Fruit fly (Drosophila melanogaster): ENCODE measurements around the gene Acp62F.

Acp62F gene

DNA sequence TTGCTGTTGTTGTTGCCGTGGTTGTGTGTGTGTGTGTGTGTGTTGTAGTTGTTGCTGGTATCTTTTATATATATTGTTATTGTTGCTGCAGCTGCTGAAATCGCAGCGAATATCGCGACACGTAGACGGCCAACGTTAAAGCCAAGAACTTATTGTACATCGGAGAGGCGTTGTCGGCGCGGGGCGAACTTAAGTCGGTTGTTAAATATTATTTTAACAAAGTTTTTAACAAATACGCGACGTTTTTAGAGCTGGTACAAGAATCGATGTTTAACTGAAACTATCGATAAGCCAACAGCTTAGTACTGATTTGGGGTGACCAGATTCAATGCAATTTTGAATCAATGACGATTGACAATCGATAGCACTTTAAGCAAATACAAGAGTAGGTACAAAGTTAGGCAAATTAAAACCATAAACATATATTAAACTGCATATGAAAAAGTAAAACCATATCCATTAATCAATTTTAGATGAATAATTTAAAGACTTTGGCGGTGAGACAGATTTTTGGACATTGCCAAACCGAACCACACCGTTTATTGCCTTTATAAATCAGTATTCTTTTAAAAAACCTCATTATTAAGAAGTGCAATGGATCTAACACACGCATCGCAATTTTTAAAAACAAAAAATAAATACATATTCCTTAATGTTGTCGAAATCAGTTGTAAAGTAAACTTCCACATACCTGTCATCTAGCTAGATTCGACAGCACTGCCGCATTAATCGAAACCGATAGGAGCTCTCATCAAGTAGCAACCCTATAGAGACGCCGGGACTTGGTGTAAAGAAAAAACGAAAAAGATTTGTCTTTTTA, 26.9 kb downstream of the Acp62F start, which contains the start of the genes Mrtf and Non2:
TSS of gene Mrtf (minus strand) at position 268 of the 820 bp plus-strand sequence.
TSS of gene Non2 (plus strand) at position 731 of the 820 bp plus-strand sequence.
- peak; percentile 48 for TF ChIP-seq noc (tag; optimal IDR thresholded peaks at IDR 0.05)

DNA sequence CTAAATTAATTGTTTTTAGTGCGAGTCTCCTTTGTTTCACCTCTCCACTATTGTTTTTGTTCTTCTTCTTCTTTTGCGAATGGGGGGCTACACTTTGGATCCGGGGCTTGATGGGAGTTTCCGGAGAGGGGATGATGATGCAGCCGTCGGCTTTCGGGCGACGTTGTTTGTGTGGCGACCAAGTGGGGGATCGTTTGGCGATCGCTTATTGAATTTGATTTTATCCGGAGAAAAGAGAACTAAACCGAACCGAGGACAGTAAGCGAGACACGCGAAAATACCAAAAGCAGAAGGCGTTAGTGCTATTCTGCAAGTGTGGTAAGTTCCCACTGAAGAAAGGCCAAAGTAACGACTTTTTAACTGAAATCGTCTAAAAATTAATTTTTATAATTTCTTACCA, 32.5 kb downstream of the Acp62F start, which contains the start of gene AhcyL1:
TSS of gene AhcyL1 (minus strand) at position 281 of the 400 bp plus-strand sequence.
- TF ChIP-seq noc (tag; optimal IDR thresholded peaks at IDR 0.05), result no peak

DNA sequence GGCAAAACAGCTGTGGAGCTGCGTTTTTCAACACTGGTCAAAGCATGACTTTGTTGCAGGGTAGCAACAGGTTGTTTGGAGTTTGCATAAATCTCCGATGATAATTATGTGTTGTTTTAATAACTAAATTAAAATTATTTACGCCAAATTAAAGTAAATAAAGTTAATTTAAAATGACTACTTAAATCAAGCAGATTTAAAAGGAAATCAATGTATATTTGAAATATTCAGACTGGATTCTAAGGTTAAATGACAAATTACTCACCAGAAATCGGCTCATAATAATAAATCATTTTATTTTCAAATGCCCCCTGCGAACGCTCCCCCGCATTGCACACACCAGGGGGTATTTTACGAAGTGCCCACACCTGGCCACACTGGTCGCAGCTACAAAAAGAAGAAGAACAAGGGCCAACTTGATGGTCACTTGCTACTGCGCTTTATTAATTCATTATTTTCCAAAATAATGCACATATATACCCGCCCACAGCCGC, 34.5 kb downstream of the Acp62F start, which contains the start of the genes CG12093 and Atg2:
TSS of gene CG12093 (minus strand) at position 40 of the 494 bp plus-strand sequence.
TSS of gene Atg2 (plus strand) at position 371 of the 494 bp plus-strand sequence.
- TF ChIP-seq noc (tag; optimal IDR thresholded peaks at IDR 0.05), result peak; percentile 90

DNA sequence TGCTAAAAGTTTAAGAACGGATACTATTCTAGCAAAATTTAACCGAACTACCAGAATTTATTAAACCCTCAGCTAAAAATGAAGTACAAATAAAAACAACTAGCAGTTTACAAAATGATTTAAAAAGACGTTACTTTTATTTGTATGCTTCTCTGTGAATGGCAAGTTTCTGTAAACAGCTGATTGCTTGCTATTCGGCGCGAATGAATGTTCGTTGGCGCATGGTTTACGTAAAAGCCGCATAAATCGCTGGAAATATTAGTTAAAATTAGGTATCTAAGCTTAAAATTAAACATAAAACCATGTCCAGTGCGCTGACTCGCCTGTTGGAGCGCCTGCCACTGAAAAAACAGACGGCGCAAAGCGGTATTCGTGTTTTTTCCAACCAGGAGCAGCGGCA, 41.2 kb downstream of the Acp62F start, which contains the start of gene mRpS35:
TSS of gene mRpS35 (plus strand) at position 189 of the 400 bp plus-strand sequence.
- no peak for TF ChIP-seq noc (tag; optimal IDR thresholded peaks at IDR 0.05)

DNA sequence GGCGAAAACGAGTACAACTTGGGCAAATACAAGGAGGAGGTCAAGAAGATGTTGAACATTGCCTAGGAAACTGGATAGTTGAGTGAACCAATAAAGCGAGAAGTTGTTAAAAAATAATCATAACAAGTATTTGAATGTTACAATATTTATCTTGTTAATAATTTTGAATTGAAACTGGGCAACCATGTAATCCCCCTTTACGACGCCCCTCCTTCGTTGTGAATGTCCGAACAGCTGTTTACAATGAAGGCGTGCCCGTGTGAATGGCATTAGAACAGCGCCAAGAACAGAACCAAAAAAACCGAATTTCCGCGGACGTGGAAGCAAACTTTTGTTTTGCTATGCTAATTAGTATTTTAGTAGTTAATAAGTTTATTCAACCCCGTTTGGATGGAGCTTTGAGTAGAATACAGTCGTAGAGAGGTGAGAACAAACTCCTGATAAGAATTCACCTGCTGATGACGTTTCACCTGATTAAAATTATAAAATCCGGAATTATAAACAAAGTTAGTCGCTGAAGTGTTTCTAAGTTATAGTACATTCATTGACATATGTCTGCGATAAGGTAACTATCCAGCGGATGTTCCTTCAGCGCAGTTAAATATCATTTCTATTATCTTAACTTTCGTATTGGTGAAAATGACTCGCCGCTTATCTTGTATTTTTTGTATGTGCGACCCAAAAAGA, 42.6 kb downstream of the Acp62F start, which contains the start of gene Pgant6:
TSS of gene Pgant6 (plus strand) at position 265 of the 687 bp plus-strand sequence.
- no peak for TF ChIP-seq noc (tag; optimal IDR thresholded peaks at IDR 0.05)

DNA sequence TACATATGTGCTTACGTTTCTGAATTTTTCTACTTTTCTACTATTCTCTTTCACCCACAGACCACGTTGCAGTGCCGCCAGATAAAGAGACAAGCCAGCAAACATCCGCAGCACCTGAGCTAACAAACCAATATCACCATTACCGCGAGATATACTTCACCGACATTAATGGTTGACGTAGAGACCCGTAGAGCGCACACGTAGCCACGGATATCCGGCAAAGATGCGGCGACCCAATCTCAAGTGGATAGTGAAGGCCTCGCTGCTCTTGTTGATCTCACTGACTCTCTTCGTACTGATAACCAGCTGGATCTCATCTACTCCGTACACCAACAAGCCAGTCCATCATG, 43.1 kb downstream of the Acp62F start:
- no peak for TF ChIP-seq noc (tag; optimal IDR thresholded peaks at IDR 0.05)

DNA sequence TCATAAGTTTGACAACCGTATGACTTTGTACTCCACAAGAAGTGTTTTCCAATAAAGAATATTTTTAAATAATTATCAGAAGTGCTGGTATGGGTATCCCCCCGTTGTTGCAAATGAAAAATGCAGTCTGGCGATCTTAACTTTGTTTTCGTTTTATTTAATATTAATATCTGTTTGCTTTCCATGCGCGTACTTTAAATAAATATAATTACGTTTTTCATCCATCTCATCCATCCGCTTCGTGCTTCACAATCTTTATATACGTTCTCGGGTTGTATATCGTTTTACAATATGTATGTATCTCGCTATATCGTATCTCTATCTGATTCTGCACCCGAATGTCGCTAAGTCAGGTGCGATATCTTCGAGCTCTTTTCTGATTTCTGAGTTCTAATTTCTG, 46.4 kb downstream of the Acp62F start:
- no peak for TF ChIP-seq noc (tag; optimal IDR thresholded peaks at IDR 0.05)
